Fruit fly (Drosophila melanogaster) whole organism, larva: ENCODE results near the gene lost.

Experiments
- noc ChIP-seq: fragments of 200-800 bp; sonication (Bioruptor generic); optimal IDR thresholded peaks from 3 replicates; lab custom pipeline; 2019; ENCODE audit warnings: missing biosample characterization, mild to moderate bottlenecking, missing genetic modification characterization, moderate library complexity

The lost gene

DNA sequence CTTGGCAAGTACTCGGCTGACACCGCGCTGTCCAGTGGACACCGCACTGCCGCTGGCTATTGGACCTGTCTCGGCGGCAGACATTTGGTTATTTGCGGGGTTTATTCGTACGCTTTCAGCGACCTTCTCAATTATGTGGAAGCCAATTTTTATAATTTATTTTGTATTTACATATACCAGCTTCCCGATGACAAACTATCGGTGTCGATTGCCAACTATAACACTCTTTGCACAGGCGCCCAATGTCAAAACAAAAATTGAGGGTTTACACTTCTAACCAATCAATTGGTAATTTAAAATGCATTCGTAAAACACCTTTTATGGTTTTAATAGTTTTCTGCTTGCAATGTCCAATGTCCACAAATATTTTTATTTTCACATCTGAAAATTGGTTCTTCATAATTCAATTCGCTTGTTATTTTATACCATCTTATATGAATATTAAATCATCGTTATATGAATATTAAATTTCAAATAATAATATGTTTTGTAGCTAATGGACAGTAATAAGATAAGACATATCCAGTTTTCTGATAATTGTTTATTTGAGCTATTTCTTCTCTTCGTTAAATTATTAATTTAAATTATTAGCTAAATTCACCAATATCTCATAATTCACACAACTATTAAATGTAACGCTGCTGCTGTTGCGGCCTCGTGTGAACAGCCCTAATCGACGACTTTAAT is 2.9 kb upstream of the lost start:
- no peak for TF ChIP-seq noc (tag; lab: Kevin White, UChicago)

DNA sequence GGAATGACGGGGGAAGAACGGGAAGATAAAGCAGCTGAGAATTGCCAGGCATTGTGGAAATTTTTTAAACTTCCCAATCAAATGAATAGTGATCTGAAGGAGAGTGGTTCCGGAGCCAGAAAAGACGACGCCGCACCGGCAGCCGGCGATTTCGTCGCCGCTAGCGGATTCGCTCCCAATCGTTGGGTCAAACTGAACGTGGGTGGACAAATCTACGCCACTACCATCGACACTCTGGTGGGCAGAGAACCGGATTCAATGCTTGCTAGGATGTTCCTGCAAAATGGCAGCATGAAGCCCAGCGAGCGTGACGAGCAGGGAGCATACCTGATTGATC is 2.4 kb upstream of the lost start, which contains the start of gene CG14647:
CG14647 (plus strand) TSS at position 14 of the 337 bp plus-strand sequence.
- no peak for TF ChIP-seq noc (tag; lab: Kevin White, UChicago)

DNA sequence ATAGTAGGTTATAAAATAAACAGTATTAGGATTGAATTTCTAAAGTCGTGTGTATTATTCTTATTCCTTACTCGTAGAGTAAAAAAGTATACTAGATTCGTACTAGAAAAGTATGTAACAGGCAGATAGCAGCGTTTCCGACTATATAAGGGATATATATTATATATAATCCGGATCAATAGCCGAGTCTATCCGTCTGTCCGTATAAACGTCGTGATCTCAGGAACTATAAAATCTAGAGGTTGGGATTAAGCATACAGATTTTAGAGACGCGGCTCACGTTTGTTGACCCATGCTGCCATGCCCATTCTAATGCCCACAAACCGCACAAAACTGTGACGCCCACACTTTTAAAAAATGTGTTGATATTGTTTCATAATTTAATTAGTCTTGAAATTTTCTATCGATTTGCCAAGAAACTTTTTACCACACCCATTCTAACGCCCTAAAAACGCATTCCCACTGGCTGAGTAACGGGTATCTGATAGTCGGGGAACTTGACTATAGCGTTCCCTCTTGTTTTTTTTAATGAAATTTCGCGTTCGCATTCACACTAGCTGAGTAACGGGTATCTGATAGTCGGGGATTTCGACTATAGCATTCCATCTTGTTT is 793 bp upstream of the lost start, which contains the start of gene CG9853:
CG9853 (minus strand) TSS at position 51 of the 613 bp plus-strand sequence.
- no peak for TF ChIP-seq noc (tag; lab: Kevin White, UChicago)

DNA sequence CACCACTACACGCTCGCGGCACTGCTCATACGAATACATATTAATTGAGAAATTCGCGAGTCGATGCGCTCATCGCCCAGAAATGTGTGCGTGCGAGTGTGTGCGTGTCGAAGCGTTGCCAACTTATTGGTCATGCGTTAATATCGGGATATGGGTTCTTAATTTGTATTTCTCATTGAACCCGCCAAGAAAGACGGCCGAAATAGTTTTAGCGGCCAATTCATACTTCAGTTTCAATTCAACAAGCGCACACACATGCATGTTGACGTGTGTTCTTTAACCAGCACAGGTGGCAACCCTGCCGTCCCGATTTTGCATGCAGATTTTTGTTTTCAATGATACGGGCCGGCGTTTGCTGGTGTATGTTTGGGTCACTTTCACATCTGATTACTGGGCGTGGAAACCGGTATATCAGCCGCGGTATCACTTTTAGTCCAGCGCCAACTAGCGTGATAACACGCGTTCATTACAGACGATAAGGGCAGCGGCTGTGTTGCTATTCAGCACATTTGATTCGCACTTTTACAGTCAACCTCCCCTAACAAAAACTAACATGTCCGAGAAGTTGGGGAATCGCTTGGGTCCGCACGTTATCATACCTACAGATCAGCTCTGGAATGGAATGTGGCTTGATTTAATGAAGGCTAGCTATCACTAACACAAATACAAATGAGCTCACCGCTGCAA is 973 bp downstream of the lost start:
- peak; percentile 87 for TF ChIP-seq noc (tag; lab: Kevin White, UChicago)

DNA sequence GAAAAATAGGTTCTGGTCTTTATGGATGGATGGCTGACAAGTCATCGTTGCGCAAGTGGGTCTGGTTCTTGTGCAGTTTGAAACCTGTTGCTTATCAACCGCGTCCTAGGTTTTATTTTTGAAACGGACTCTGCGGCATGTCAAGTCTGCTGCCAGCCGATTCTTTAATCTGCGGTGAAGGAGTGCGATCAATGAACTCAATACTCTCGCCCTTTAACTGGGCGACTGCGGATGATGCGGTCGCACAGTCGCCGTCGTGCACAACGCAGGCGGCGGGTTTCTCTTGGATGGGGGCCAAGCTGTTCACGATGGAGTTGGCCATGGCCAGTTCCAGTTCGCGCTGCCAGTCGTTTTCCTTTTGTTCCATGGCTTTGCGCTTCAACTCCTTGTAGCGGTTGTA is 4.4 kb downstream of the lost start:
- no peak for TF ChIP-seq noc (tag; lab: Kevin White, UChicago)

DNA sequence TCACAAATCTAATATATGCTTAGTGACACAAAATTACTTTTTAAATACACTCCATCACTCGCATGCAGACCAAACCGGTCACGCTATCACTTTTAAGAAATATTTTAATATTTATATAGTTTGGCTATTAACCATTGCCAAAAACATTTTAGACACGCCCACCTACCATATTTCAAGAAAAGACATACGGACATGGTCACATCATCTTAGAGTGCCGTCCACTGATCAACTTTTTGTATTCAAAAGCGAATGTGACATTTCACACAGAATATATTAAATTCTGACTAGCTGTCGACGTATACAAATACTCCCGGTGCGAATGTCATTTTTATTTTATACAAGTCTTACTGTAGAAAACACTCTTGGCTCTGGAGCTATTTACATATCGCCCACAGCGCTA is 13.3 kb downstream of the lost start, which contains the start of gene CG31528:
CG31528 (plus strand) TSS at position 301 of the 400 bp plus-strand sequence.
- no peak for TF ChIP-seq noc (tag; lab: Kevin White, UChicago)

DNA sequence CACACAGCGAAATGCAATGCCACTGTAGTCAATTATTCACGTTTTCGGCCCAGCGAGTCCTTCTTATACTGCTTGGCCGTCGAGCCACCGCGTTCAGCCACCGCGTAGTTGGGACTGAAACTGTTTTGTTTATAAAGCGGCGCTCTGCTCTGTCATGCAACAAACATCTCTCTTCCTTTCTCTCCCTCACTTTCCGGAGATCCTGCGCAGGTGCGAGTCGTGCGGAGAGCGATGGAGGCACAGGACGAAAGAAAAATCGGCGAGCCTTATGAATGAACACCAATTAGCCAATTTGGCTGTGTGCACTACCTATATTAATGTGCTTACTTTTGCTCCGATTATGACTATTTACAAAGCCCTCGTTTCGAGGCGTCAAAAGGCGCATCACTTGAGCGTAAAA is 16.6 kb downstream of the lost start, which contains the start of gene CG32944:
CG32944 (minus strand) TSS at position 97 of the 400 bp plus-strand sequence.
- no peak for TF ChIP-seq noc (tag; lab: Kevin White, UChicago)

DNA sequence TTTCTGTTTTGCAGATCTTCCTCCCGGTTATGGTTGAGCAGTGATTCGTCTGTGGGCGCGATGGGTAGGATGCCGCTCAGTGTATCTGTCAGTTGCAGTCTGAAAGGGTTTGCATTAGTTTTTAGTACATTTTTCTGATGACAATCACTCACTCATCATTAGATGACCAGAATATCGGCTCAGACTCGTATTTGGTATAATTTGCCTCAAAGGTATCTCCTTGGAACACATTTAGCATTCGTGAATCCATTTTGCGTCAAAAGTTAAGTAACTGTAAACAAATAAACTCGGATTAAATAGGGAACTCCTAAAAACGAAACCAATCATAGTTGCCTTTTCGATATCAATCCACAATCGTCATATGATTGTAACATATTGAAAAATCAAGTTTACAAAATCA is 23.9 kb downstream of the lost start, which contains the start of gene CG31525:
CG31525 (plus strand) TSS at position 301 of the 400 bp plus-strand sequence.
- no peak for TF ChIP-seq noc (tag; lab: Kevin White, UChicago)

DNA sequence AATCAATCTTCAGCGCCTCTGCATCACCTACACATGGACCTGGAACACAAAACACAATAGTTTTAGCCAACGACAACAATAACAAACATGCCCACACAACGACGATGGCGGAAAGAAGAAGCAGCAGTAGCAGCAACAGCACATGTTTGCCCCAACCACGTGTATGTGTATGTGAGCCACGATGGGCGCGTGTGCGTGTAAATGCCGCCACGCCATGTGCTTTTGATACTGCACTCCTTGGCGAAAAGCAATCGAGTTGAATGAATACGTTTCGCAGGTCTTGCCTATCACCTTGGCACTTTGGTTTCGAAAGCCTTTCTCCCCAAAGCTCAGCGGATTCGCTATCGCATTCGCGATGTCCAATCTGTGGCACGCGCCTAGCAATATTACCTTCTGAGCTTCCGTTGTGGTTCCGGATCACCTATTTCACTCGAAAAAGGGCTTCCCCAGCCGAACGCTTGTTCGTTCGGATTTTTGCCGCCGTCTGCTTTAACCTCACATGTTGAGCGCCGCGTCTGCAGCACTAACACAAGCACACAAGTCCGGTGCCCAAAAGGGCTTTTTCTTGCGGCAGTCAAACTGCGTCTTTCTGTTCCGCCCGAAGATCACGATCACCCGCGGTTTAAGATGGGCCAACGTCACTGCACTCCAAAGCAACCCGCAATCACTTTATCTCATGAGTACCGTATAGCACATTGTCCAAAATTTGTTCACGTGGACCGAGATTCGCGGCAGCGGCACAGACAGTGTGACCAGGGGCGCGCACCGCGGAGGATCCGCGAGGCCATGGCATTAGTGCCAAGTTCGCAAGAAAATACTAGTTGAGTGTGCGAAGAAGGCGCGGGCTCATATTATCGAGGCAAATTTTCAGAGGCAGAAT is 25.9 kb downstream of the lost start, which contains the start of gene srl:
srl (minus strand) TSS at position 751 of the 880 bp plus-strand sequence.
- TF ChIP-seq noc (tag; lab: Kevin White, UChicago): no peak

DNA sequence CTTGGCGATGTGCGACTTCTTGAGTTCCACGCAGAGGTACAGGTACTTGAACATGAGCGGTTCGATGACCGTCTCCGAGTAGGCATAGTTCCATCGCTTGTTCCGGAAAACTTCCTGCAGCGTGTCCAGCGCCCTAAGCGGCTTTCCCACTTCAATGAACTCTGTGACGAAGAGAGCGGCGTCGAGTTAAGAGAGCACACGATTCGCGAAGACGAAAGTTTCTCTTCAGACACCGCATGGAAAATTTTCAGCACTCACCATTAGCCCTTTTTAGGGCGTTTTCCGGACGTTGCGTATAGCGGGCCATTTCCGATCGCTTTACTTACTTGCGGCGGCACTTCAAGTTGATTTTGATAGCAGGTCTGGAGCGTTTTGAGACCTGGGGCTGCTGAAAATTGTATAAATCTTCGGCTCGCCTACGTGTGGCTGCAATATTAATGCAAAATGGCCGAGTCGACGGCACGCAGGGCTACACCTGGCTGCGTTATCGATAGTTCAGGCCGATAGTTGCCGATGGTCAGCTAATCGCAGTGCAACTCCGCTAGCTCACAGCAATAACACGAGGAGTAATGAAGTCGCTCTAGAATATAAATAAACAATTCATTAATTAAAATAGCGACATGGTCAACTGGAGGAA is 30.7 kb downstream of the lost start, which contains the start of the genes eIF3a and CG1074:
eIF3a (minus strand) TSS at position 455 of the 637 bp plus-strand sequence.
CG1074 (plus strand) TSS at position 525 of the 637 bp plus-strand sequence.
- TF ChIP-seq noc (tag; lab: Kevin White, UChicago): peak; percentile 64

DNA sequence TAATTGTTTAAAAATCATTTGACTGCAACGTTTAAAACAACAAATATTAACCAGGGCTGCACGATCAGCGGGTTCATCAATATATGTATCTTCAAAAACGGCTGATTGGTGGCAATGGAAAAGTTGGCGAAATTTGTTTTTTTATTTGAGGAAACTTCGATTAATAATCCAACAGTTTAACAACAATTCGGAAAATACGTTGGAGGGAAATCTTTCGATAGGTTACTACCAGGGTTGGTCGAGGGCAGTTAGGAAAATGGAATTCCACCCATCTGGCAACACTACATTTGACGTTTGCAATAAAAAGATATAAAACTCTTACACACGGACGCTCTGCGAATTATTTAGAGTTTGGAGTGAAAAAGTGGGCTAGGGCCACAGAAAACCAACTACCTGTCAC is 34.2 kb downstream of the lost start, which contains the start of the genes Lipt2 and CG14650:
Lipt2 (minus strand) TSS at position 217 of the 400 bp plus-strand sequence.
CG14650 (plus strand) TSS at position 275 of the 400 bp plus-strand sequence.
- TF ChIP-seq noc (tag; lab: Kevin White, UChicago): no peak

DNA sequence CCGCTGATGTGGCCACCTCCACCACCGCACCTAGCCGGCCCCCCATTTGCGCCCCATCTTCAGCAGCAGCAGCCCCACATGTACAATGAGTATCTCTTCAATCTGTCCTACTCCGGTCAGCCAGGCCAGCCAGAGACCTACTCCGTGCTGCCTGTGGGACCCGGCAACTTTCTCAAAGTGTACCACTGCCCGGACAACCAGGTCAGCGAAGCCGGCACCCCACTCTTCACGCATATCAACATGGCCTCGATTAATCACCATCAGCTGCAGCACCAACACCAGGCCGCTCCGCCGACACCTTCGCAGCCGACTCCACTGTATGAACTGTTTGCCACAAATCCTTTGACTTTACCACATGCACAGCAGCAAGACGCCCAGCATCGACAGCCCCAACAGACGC is 34.9 kb downstream of the lost start:
- no peak for TF ChIP-seq noc (tag; lab: Kevin White, UChicago)

DNA sequence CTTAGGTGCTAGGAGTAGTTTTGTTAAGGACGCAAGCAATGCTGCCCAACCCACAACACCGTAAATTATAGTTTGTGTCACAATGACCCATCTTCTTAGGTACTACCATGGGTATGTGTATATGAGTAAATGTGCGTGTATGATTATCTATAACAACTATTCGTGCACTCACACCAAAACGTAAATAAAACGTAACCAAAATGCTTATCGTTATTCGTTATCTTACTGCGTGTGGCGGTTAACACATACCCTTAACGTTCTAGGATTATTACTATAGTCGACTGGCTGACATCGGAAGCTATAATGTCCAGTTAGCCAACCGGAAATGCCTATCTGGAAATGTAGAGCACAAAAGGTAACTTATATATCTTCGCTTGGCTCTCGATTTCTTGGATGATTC is 42.2 kb downstream of the lost start:
- no peak for TF ChIP-seq noc (tag; lab: Kevin White, UChicago)
